Worm (Caenorhabditis elegans): Measurements from ENCODE around the gene F20E11.7.
A peak's percentile ranks its signal among the peaks of the same experiment; 100 is the strongest.
"Not testable (repeated sequence)": the region's sequence is repeated elsewhere in the genome, so short reads cannot be mapped to it uniquely, and the experiment has no call there.

Gene F20E11.7

ce11 chrV:17464278-17464677, at the start of gene F20E11.7:
F20E11.7 (plus strand) TSS chrV:17464578.
- not testable (repeated sequence) for TF ChIP-seq zfp-2 (tag; optimal IDR thresholded peaks at IDR 0.05); F10B5.3 (tag; optimal IDR thresholded peaks at IDR 0.05); T26A8.4 (GFP tag; IDR thresholded peaks at IDR 0.05)

ce11 chrV:17414951-17415350, 49.4 kb upstream of the F20E11.7 start, which contains the start of gene T27C5.12:
T27C5.12 (plus strand) TSS chrV:17415251.
- TF ChIP-seq zip-2 (tag; optimal IDR thresholded peaks at IDR 0.05) (no peak), zfp-3 (GFP tag; conservative IDR thresholded peaks at IDR 0.05) (no peak), pha-4 (GFP tag; IDR thresholded peaks at IDR 0.05) (no peak), pha-4 (tag; optimal IDR thresholded peaks at IDR 0.05) (no peak), hlh-11 (tag; optimal IDR thresholded peaks at IDR 0.05) (no peak), ceh-44 (GFP tag; IDR thresholded peaks at IDR 0.05) (no peak), mdt-29 (GFP tag; IDR thresholded peaks at IDR 0.05) (no peak), ceh-20 (GFP tag; IDR thresholded peaks at IDR 0.05) (no peak), lir-3 (tag; optimal IDR thresholded peaks at IDR 0.05) (no peak), jun-1 (tag; optimal IDR thresholded peaks at IDR 0.05) (no peak), rbr-2 (tag; optimal IDR thresholded peaks at IDR 0.05) (no peak), arid-1 (GFP tag; conservative IDR thresholded peaks at IDR 0.05) (no peak), spr-1 (tag; optimal IDR thresholded peaks at IDR 0.05) (no peak), lin-15B (tag; optimal IDR thresholded peaks at IDR 0.05) (no peak), dpl-1 (GFP tag; optimal IDR thresholded peaks at IDR 0.05) (no peak), hlh-30 (tag; optimal IDR thresholded peaks at IDR 0.05; ENCODE audit: insufficient read depth) (no peak), aly-2 (tag; optimal IDR thresholded peaks at IDR 0.05) (no peak), dve-1 (tag; optimal IDR thresholded peaks at IDR 0.05; ENCODE audit: insufficient read depth) (no peak), lsy-2 (tag; optimal IDR thresholded peaks at IDR 0.05) (no peak)

ce11 chrV:17416833-17417232, 47.5 kb upstream of the F20E11.7 start, which contains the start of gene clc-21:
clc-21 (plus strand) TSS chrV:17417133.
- no peak for TF ChIP-seq madf-9 (GFP tag; conservative IDR thresholded peaks at IDR 0.05)
- peak; percentile 2 for TF ChIP-seq nhr-28 (tag; optimal IDR thresholded peaks at IDR 0.05)
- no peak for TF ChIP-seq dmd-6 (GFP tag; IDR thresholded peaks at IDR 0.05)
- TF ChIP-seq ama-1 (optimal IDR thresholded peaks at IDR 0.05), result no peak

- TF ChIP-seq Y48G9A.11 (GFP tag; IDR thresholded peaks at IDR 0.05) (peak; percentile 77), unc-62 (GFP tag; optimal IDR thresholded peaks at IDR 0.05 in 1 of 2) (peak in 1 of 2 experiments; percentile 22), lim-7 (GFP tag; IDR thresholded peaks at IDR 0.05) (peak; percentile 54; the same call in 1 of the 2 replicates)
- not testable (repeated sequence) for TF ChIP-seq unc-62 (tag; optimal IDR thresholded peaks at IDR 0.05)
Measured at ce11 chrV:17428609-17429008, 35.8 kb upstream of the F20E11.7 start.

- TF ChIP-seq set-16 (GFP tag; IDR thresholded peaks at IDR 0.05) (peak; percentile 84), nhr-42 (GFP tag; IDR thresholded peaks at IDR 0.05) (no peak)
Measured at ce11 chrV:17429262-17429661, 35.1 kb upstream of the F20E11.7 start.

ce11 chrV:17430066-17430465, 34.3 kb upstream of the F20E11.7 start, which contains the start of gene T27C5.10:
T27C5.10 (minus strand) TSS chrV:17430166.
- no peak for TF ChIP-seq gei-8 (GFP tag; optimal IDR thresholded peaks at IDR 0.05)
- TF ChIP-seq F49E8.2 (tag; optimal IDR thresholded peaks at IDR 0.05; ENCODE audit: borderline replicate concordance), result no peak
- no peak for TF ChIP-seq nhr-102 (tag; optimal IDR thresholded peaks at IDR 0.05)
- no peak for TF ChIP-seq fos-1 (tag; optimal IDR thresholded peaks at IDR 0.05)
- TF ChIP-seq nhr-77 (tag; optimal IDR thresholded peaks at IDR 0.05), result no peak
